Worm (Caenorhabditis elegans) whole organism, L3 larva: Measurements from ENCODE around the gene nos-2.

Source experiments
- R02D3.7 ChIP-seq: fragments of 150-350 bp; optimal IDR thresholded peaks from 2 replicates; lab custom pipeline; 2014; ENCODE audit warnings: missing biosample characterization, missing genetic modification characterization
- ama-1 ChIP-seq: fragments of 150-350 bp; optimal IDR thresholded peaks from 2 replicates; lab custom pipeline; 2018
- ceh-16 ChIP-seq: sonication (generic microtip); optimal IDR thresholded peaks from 2 replicates; lab custom pipeline; 2017; ENCODE audit warnings: missing biosample characterization, missing genetic modification characterization
- jun-1 ChIP-seq: fragments of 150-350 bp; optimal IDR thresholded peaks from 2 replicates; lab custom pipeline; 2014; ENCODE audit warnings: missing biosample characterization, missing genetic modification reagents, missing genetic modification characterization
- lin-15B ChIP-seq: fragments of 150-350 bp; optimal IDR thresholded peaks from 2 replicates; lab custom pipeline; 2014; ENCODE audit warnings: missing biosample characterization, missing genetic modification characterization
- mdl-1 ChIP-seq: fragments of 150-350 bp; optimal IDR thresholded peaks from 2 replicates; lab custom pipeline; 2014; ENCODE audit warnings: missing biosample characterization, missing genetic modification characterization
- nhr-11 ChIP-seq: fragments of 150-350 bp; optimal IDR thresholded peaks from 2 replicates; lab custom pipeline; 2014; ENCODE audit warnings: missing biosample characterization, missing genetic modification characterization
- nhr-12 ChIP-seq: fragments of 150-350 bp; optimal IDR thresholded peaks from 2 replicates; lab custom pipeline; 2014; ENCODE audit warnings: missing biosample characterization, missing genetic modification characterization
- nhr-25 ChIP-seq: sonication (generic microtip); optimal IDR thresholded peaks from 2 replicates; lab custom pipeline; 2017; ENCODE audit warnings: missing biosample characterization, missing genetic modification characterization
- nhr-76 ChIP-seq: fragments of 150-350 bp; sonication (generic microtip); optimal IDR thresholded peaks from 5 replicates; lab custom pipeline; 2014; ENCODE audit warnings: missing biosample characterization, missing genetic modification characterization
- pha-4 ChIP-seq: fragments of 150-350 bp; optimal IDR thresholded peaks from 2 replicates; lab custom pipeline; 2014; ENCODE audit warnings: missing biosample characterization, missing genetic modification reagents, missing genetic modification characterization
- unc-62 ChIP-seq: fragments of 150-350 bp; sonication (generic microtip); optimal IDR thresholded peaks from 4 replicates; lab custom pipeline; 2014; ENCODE audit warnings: missing biosample characterization, missing genetic modification reagents, missing genetic modification characterization
- ztf-11 ChIP-seq: fragments of 150-350 bp; optimal IDR thresholded peaks from 2 replicates; lab custom pipeline; 2014; ENCODE audit warnings: missing biosample characterization, missing genetic modification characterization

ce11 chrII:7098578-7098977, 33.2 kb downstream of the nos-2 start, which contains the start of gene mct-5:
- TF ChIP-seq nhr-25 (tag; lab: Kevin White, UChicago), result no peak
- no peak for TF ChIP-seq ceh-16 (tag; lab: Kevin White, UChicago)
- no peak for TF ChIP-seq lin-15B (tag; lab: Kevin White, UChicago)
- no peak for TF ChIP-seq ama-1 (lab: Kevin White, UChicago)
- TF ChIP-seq mdl-1 (tag; lab: Kevin White, UChicago), result no peak
- no peak for TF ChIP-seq pha-4
- TF ChIP-seq nhr-76 (tag; lab: Kevin White, UChicago), result no peak
- no peak for TF ChIP-seq nhr-12 (tag; lab: Kevin White, UChicago)
- TF ChIP-seq unc-62, result no peak
- no peak for TF ChIP-seq jun-1 (tag; lab: Kevin White, UChicago)
- TF ChIP-seq R02D3.7 (tag; lab: Kevin White, UChicago), result no peak
- no peak for TF ChIP-seq nhr-11
- no peak for TF ChIP-seq ztf-11 (tag; lab: Kevin White, UChicago)
